Worm (Caenorhabditis elegans) whole organism, L1 larva: Measurements from ENCODE around the gene K02E7.7.

Source experiments
- C04F5.9 ChIP-seq: sonication (generic microtip); optimal IDR thresholded peaks from 2 replicates; lab custom pipeline; 2016; ENCODE audit warnings: missing genetic modification characterization, missing compliant biosample characterization
- C16A3.4 ChIP-seq: fragments of 150-350 bp; optimal IDR thresholded peaks from 2 replicates; lab custom pipeline; 2014; ENCODE audit warnings: missing biosample characterization, missing genetic modification characterization
- C34B4.2 ChIP-seq: sonication (generic microtip); optimal IDR thresholded peaks from 2 replicates; lab custom pipeline; 2017; ENCODE audit warnings: mild to moderate bottlenecking, missing genetic modification characterization, missing compliant biosample characterization
- F16B12.6 ChIP-seq: fragments of 150-350 bp; optimal IDR thresholded peaks from 2 replicates; lab custom pipeline; 2014; ENCODE audit warnings: missing biosample characterization, missing genetic modification characterization
- Y116A8C.19 ChIP-seq: sonication (generic microtip); optimal IDR thresholded peaks from 2 replicates; lab custom pipeline; 2016; ENCODE audit warnings: missing compliant biosample characterization, missing genetic modification characterization, borderline replicate concordance
- aha-1 ChIP-seq: fragments of 150-350 bp; optimal IDR thresholded peaks from 2 replicates; lab custom pipeline; 2014; ENCODE audit warnings: missing biosample characterization, missing genetic modification characterization
- alr-1 ChIP-seq: fragments of 200-800 bp; sonication (Bioruptor generic); optimal IDR thresholded peaks from 2 replicates; lab custom pipeline; 2018; ENCODE audit warnings: borderline replicate concordance, mild to moderate bottlenecking, missing genetic modification characterization, missing compliant biosample characterization
- aly-2 ChIP-seq: fragments of 150-350 bp; optimal IDR thresholded peaks from 2 replicates; lab custom pipeline; 2014; ENCODE audit warnings: missing biosample characterization, missing genetic modification characterization
- ama-1 ChIP-seq: fragments of 150-350 bp; optimal IDR thresholded peaks from 2 replicates; lab custom pipeline; 2014
- blmp-1 ChIP-seq: fragments of 150-350 bp; optimal IDR thresholded peaks from 2 replicates; lab custom pipeline; 2014; ENCODE audit warnings: missing biosample characterization, missing genetic modification characterization
- ceh-8 ChIP-seq: fragments of 200-800 bp; sonication (Bioruptor generic); optimal IDR thresholded peaks from 2 replicates; lab custom pipeline; 2018; ENCODE audit warnings: mild to moderate bottlenecking, missing genetic modification characterization, moderate library complexity, missing compliant biosample characterization
- ceh-90 ChIP-seq: sonication (generic microtip); optimal IDR thresholded peaks from 2 replicates; lab custom pipeline; 2016; ENCODE audit warnings: missing genetic modification characterization, missing compliant biosample characterization
- ces-1 ChIP-seq: fragments of 150-350 bp; optimal IDR thresholded peaks from 2 replicates; lab custom pipeline; 2014; ENCODE audit warnings: missing biosample characterization, missing genetic modification reagents, missing genetic modification characterization
- dpl-1 ChIP-seq, 3 experiments: fragments of 150-350 bp in 2 of 3; sonication (generic microtip) in 1 of 3; optimal IDR thresholded peaks; 2 replicates each; lab custom pipeline; 2014 to 2017; ENCODE audit warnings: missing biosample characterization in 3 of 3, missing genetic modification characterization in 3 of 3, missing genetic modification reagents in 3 of 3
- dsc-1 ChIP-seq: sonication (generic microtip); optimal IDR thresholded peaks from 2 replicates; lab custom pipeline; 2016; ENCODE audit warnings: mild to moderate bottlenecking, missing genetic modification characterization, missing compliant biosample characterization
- egl-13 ChIP-seq: sonication (generic microtip); optimal IDR thresholded peaks from 2 replicates; lab custom pipeline; 2016; ENCODE audit warnings: missing genotype, missing genetic modification reagents, missing genetic modification characterization, missing compliant biosample characterization
- egl-27 ChIP-seq, 2 experiments: fragments of 150-350 bp in 1 of 2; sonication (generic microtip); optimal IDR thresholded peaks; 3 replicates each; lab custom pipeline; 2017 to 2018; ENCODE audit warnings: missing biosample characterization in 2 of 2, missing genetic modification characterization in 2 of 2, missing genetic modification reagents in 2 of 2
- elt-2 ChIP-seq: sonication (generic microtip); optimal IDR thresholded peaks from 2 replicates; lab custom pipeline; 2016; ENCODE audit warnings: missing genetic modification characterization, mild to moderate bottlenecking, inconsistent platforms, missing compliant biosample characterization, missing genetic modification reagents
- fkh-10 ChIP-seq: sonication (generic microtip); optimal IDR thresholded peaks from 2 replicates; lab custom pipeline; 2017; ENCODE audit warnings: missing biosample characterization, missing genetic modification reagents, missing genetic modification characterization
- fkh-4 ChIP-seq: sonication (generic microtip); optimal IDR thresholded peaks from 2 replicates; lab custom pipeline; 2016; ENCODE audit warnings: missing compliant biosample characterization, missing genetic modification characterization, borderline replicate concordance
- fkh-8 ChIP-seq: sonication (generic microtip); optimal IDR thresholded peaks from 2 replicates; lab custom pipeline; 2016; ENCODE audit warnings: mild to moderate bottlenecking, missing genetic modification characterization, missing compliant biosample characterization
- fos-1 ChIP-seq: fragments of 150-350 bp; optimal IDR thresholded peaks from 2 replicates; lab custom pipeline; 2014; ENCODE audit warnings: missing biosample characterization, missing genetic modification characterization
- hpl-2 ChIP-seq: fragments of 150-350 bp; optimal IDR thresholded peaks from 2 replicates; lab custom pipeline; 2014; ENCODE audit warnings: missing biosample characterization, missing genetic modification reagents, missing genetic modification characterization
- jun-1 ChIP-seq: fragments of 150-350 bp; optimal IDR thresholded peaks from 2 replicates; lab custom pipeline; 2014; ENCODE audit warnings: missing biosample characterization, missing genetic modification reagents, missing genetic modification characterization
- lin-14 ChIP-seq: fragments of 200-800 bp; sonication (Bioruptor generic); optimal IDR thresholded peaks from 2 replicates; lab custom pipeline; 2018; ENCODE audit warnings: mild to moderate bottlenecking, missing genetic modification characterization, moderate library complexity, missing compliant biosample characterization
- lin-15B ChIP-seq: fragments of 150-350 bp; sonication (generic microtip); optimal IDR thresholded peaks from 3 replicates; lab custom pipeline; 2014; ENCODE audit warnings: missing biosample characterization, missing genetic modification characterization
- lin-39 ChIP-seq: fragments of 150-350 bp; optimal IDR thresholded peaks from 2 replicates; lab custom pipeline; 2014; ENCODE audit warnings: missing biosample characterization, missing genetic modification reagents, missing genetic modification characterization
- lir-3 ChIP-seq: sonication (generic microtip); optimal IDR thresholded peaks from 2 replicates; lab custom pipeline; 2016; ENCODE audit warnings: mild to moderate bottlenecking, missing genetic modification characterization, moderate library complexity, missing compliant biosample characterization; ENCODE audit not compliant: poor library complexity
- lsy-2 ChIP-seq, 2 experiments: fragments of 150-350 bp; optimal IDR thresholded peaks; 2 replicates each; lab custom pipeline; 2014; ENCODE audit warnings: missing biosample characterization in 2 of 2, missing genetic modification characterization in 2 of 2
- mab-9 ChIP-seq: fragments of 200-800 bp; sonication (Bioruptor generic); IDR thresholded peaks from 2 replicates; pipeline ENCODE4 v1.3.6; 2022; ENCODE audit warnings: missing genetic modification reagents, missing genetic modification characterization, missing compliant biosample characterization
- mdl-1 ChIP-seq, 2 experiments: fragments of 150-350 bp; optimal IDR thresholded peaks; 2 replicates each; lab custom pipeline; 2014 to 2017; ENCODE audit warnings: missing biosample characterization in 2 of 2, missing genetic modification characterization in 2 of 2, inconsistent platforms in 1 of 2
- mef-2 ChIP-seq: fragments of 150-350 bp; optimal IDR thresholded peaks from 2 replicates; lab custom pipeline; 2014; ENCODE audit warnings: missing biosample characterization, missing genetic modification characterization
- mep-1 ChIP-seq: fragments of 150-350 bp; optimal IDR thresholded peaks from 2 replicates; lab custom pipeline; 2014; ENCODE audit warnings: missing biosample characterization, missing genetic modification characterization
- nhr-19 ChIP-seq: fragments of 200-800 bp; sonication (Bioruptor generic); conservative IDR thresholded peaks from 2 replicates; pipeline ENCODE4 v1.3.6; 2022; ENCODE audit warnings: missing genetic modification characterization, missing compliant biosample characterization
- nhr-20 ChIP-seq: sonication (generic microtip); optimal IDR thresholded peaks from 2 replicates; lab custom pipeline; 2016; ENCODE audit warnings: mild to moderate bottlenecking, missing genetic modification characterization, missing compliant biosample characterization
- nhr-237 ChIP-seq: fragments of 150-350 bp; optimal IDR thresholded peaks from 2 replicates; lab custom pipeline; 2014; ENCODE audit warnings: missing biosample characterization, missing genetic modification characterization
- nhr-47 ChIP-seq: sonication (generic microtip); optimal IDR thresholded peaks from 2 replicates; lab custom pipeline; 2016; ENCODE audit warnings: mild to moderate bottlenecking, missing genetic modification characterization, moderate library complexity, missing compliant biosample characterization
- nhr-71 ChIP-seq: sonication (generic microtip); optimal IDR thresholded peaks from 2 replicates; lab custom pipeline; 2016; ENCODE audit warnings: mild to moderate bottlenecking, missing genetic modification characterization, moderate library complexity, missing compliant biosample characterization
- nhr-77 ChIP-seq: fragments of 150-350 bp; optimal IDR thresholded peaks from 2 replicates; lab custom pipeline; 2014; ENCODE audit warnings: missing biosample characterization, missing genetic modification characterization
- pag-3 ChIP-seq: sonication (generic microtip); optimal IDR thresholded peaks from 2 replicates; lab custom pipeline; 2017; ENCODE audit warnings: missing genetic modification characterization, mild to moderate bottlenecking, missing compliant biosample characterization, antibody characterized with exemption, borderline replicate concordance; ENCODE audit not compliant: insufficient read depth
- rnt-1 ChIP-seq: sonication (generic microtip); optimal IDR thresholded peaks from 2 replicates; lab custom pipeline; 2016; ENCODE audit warnings: mild to moderate bottlenecking, missing genetic modification characterization, moderate library complexity, missing compliant biosample characterization
- snpc-4 ChIP-seq: fragments of 150-350 bp; optimal IDR thresholded peaks from 2 replicates; lab custom pipeline; 2014; ENCODE audit warnings: missing biosample characterization, missing genetic modification characterization
- snu-23 ChIP-seq: sonication (generic microtip); optimal IDR thresholded peaks from 2 replicates; lab custom pipeline; 2016; ENCODE audit warnings: missing genetic modification characterization, missing compliant biosample characterization
- tbx-2 ChIP-seq: sonication (generic microtip); optimal IDR thresholded peaks from 2 replicates; lab custom pipeline; 2016; ENCODE audit warnings: missing genetic modification characterization, missing compliant biosample characterization
- unc-130 ChIP-seq: fragments of 150-350 bp; optimal IDR thresholded peaks from 2 replicates; lab custom pipeline; 2017; ENCODE audit warnings: missing biosample characterization, missing genetic modification characterization, inconsistent platforms
- unc-98 ChIP-seq: fragments of 200-800 bp; sonication (Bioruptor generic); IDR thresholded peaks from 2 replicates; pipeline ENCODE4 v1.3.6; 2022; ENCODE audit warnings: missing genetic modification characterization, missing compliant biosample characterization
- vab-15 ChIP-seq: sonication (generic microtip); optimal IDR thresholded peaks from 2 replicates; lab custom pipeline; 2017; ENCODE audit warnings: missing genotype, mild to moderate bottlenecking, missing genetic modification characterization, missing compliant biosample characterization
- zag-1 ChIP-seq: fragments of 150-350 bp; optimal IDR thresholded peaks from 2 replicates; lab custom pipeline; 2014; ENCODE audit warnings: missing biosample characterization, missing genetic modification characterization
- ztf-4 ChIP-seq: fragments of 150-350 bp; optimal IDR thresholded peaks from 2 replicates; lab custom pipeline; 2014; ENCODE audit warnings: missing biosample characterization, missing genetic modification characterization

Gene K02E7.7

DNA sequence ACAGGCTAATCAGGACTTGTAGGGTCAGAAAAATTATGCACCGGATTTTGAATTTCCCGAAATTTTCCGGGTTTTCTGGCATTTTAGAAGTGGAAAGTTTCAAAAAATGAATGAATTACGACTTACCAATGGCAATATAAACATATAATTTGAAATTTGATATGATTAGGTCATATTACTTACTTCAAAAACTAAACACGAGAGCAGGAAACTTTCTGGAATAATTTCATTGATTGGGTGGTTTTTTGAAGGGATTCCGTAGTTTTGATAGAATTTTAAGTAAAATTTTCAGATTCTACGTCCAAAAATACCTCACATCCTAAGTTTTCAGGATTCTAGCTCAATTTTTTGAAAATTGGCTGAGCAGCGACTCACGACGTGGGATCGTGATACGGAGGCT lies 20.6 kb downstream of the K02E7.7 start, which contains the start of gene K02E7.11:
TSS of gene K02E7.11 (minus strand) at position 101 of the 400 bp plus-strand sequence.
- no peak for TF ChIP-seq ceh-90 (tag; lab: Kevin White, UChicago)
- no peak for TF ChIP-seq C34B4.2 (tag; lab: Kevin White, UChicago)
- no peak for TF ChIP-seq C04F5.9 (tag; lab: Kevin White, UChicago)
- TF ChIP-seq Y116A8C.19 (tag; lab: Kevin White, UChicago), result no peak
- TF ChIP-seq fkh-10, result no peak
- no peak for TF ChIP-seq mab-9 (GFP tag; lab: Robert Waterston, UW)
- TF ChIP-seq aha-1 (tag; lab: Kevin White, UChicago), result no peak
- no peak for TF ChIP-seq F16B12.6 (tag; lab: Kevin White, UChicago)
- TF ChIP-seq jun-1 (tag; lab: Kevin White, UChicago), result no peak
- no peak for TF ChIP-seq nhr-77 (tag; lab: Kevin White, UChicago)

- no peak for TF ChIP-seq nhr-47 (tag; lab: Kevin White, UChicago)
- TF ChIP-seq ama-1, result no peak
- TF ChIP-seq zag-1 (tag; lab: Kevin White, UChicago), result no peak
- no peak for TF ChIP-seq nhr-20 (tag; lab: Kevin White, UChicago)
- no peak for TF ChIP-seq nhr-237
- no peak for TF ChIP-seq unc-98 (GFP tag; lab: Robert Waterston, UW)
- TF ChIP-seq mep-1 (tag; lab: Kevin White, UChicago), result no peak
These were observed 28.0 kb downstream of the K02E7.7 start, which contains the start of gene K02E7.1 for ce11 chrII:1082859-1083258. TSS of gene K02E7.1 (plus strand) at chrII:1083159.

- peak; percentile 30 for TF ChIP-seq fkh-4 (tag; lab: Kevin White, UChicago)
- TF ChIP-seq unc-130 (tag; lab: Kevin White, UChicago), result peak; percentile 8
- TF ChIP-seq mep-1 (tag; lab: Kevin White, UChicago), result peak; percentile 59
- TF ChIP-seq fkh-10, result no peak
- peak; percentile 26 for TF ChIP-seq lin-39 (tag; lab: Kevin White, UChicago)
- TF ChIP-seq egl-27 (tag; optimal IDR thresholded peaks at IDR 0.05; lab: Kevin White, UChicago), result peak in 1 of 2 experiments; percentile 16
- no peak for TF ChIP-seq lin-15B (tag; lab: Kevin White, UChicago)
- no peak for TF ChIP-seq aha-1 (tag; lab: Kevin White, UChicago)
- peak; percentile 40 for TF ChIP-seq fos-1
- TF ChIP-seq nhr-19, result peak; percentile 60
- TF ChIP-seq snu-23, result peak; percentile 69
- TF ChIP-seq rnt-1 (tag; lab: Kevin White, UChicago), result peak; percentile 77
- no peak for TF ChIP-seq ceh-8 (GFP tag; lab: Kevin White, UChicago)
- TF ChIP-seq C16A3.4 (tag; lab: Kevin White, UChicago), result no peak
- TF ChIP-seq fkh-8 (tag; lab: Kevin White, UChicago), result peak; percentile 46
- TF ChIP-seq tbx-2, result peak; percentile 51
- peak; percentile 23 for TF ChIP-seq blmp-1 (tag; lab: Kevin White, UChicago)
- no peak for TF ChIP-seq pag-3 (tag; lab: Kevin White, UChicago)
- TF ChIP-seq nhr-20 (tag; lab: Kevin White, UChicago), result peak; percentile 61
- TF ChIP-seq lir-3 (tag; lab: Kevin White, UChicago), result no peak
- TF ChIP-seq alr-1 (tag; lab: Kevin White, UChicago), result no peak
- peak; percentile 8 for TF ChIP-seq snpc-4 (tag; lab: Kevin White, UChicago)
- no peak for TF ChIP-seq ces-1 (GFP tag; lab: Kevin White, UChicago)
- no peak for TF ChIP-seq vab-15 (tag; lab: Kevin White, UChicago)
- peak in 1 of 2 experiments; percentile 43 for TF ChIP-seq mdl-1 (tag; optimal IDR thresholded peaks at IDR 0.05; lab: Kevin White, UChicago)
- peak; percentile 91 for TF ChIP-seq lin-14 (GFP tag; lab: Kevin White, UChicago)
- peak; percentile 88 for TF ChIP-seq nhr-71
- peak; percentile 61 for TF ChIP-seq mef-2
- TF ChIP-seq nhr-47 (tag; lab: Kevin White, UChicago), result peak; percentile 65
- TF ChIP-seq lsy-2 (tag; optimal IDR thresholded peaks at IDR 0.05; lab: Kevin White, UChicago), result peak; percentile 68 to 73
- TF ChIP-seq elt-2 (tag; lab: Kevin White, UChicago), result no peak
- TF ChIP-seq aly-2 (tag; lab: Kevin White, UChicago), result no peak
- TF ChIP-seq dsc-1 (tag; lab: Kevin White, UChicago), result peak; percentile 76
- TF ChIP-seq hpl-2, result no peak
- TF ChIP-seq dpl-1 (GFP tag; optimal IDR thresholded peaks at IDR 0.05; lab: Kevin White, UChicago), result peak in 1 of 3 experiments; percentile 35
- TF ChIP-seq egl-13 (tag; lab: Kevin White, UChicago), result peak; percentile 16
- TF ChIP-seq ztf-4 (tag; lab: Kevin White, UChicago), result no peak
These were observed 30.1 kb downstream of the K02E7.7 start for ce11 chrII:1084899-1085298.
